Fruit fly (Drosophila melanogaster) Kc167 (cell line): ENCODE results near the gene CG5096.

Source experiments
- Sin3A ChIP-seq: fragments of >200 bp; optimal IDR thresholded peaks from 2 replicates; lab custom pipeline; 2018; ENCODE audit warnings: missing external identifiers
- h ChIP-seq: fragments of >200 bp; optimal IDR thresholded peaks from 3 replicates; lab custom pipeline; 2018; ENCODE audit warnings: missing external identifiers
- insv ChIP-seq: fragments of >200 bp; optimal IDR thresholded peaks from 3 replicates; lab custom pipeline; 2018; ENCODE audit warnings: missing external identifiers

DNA sequence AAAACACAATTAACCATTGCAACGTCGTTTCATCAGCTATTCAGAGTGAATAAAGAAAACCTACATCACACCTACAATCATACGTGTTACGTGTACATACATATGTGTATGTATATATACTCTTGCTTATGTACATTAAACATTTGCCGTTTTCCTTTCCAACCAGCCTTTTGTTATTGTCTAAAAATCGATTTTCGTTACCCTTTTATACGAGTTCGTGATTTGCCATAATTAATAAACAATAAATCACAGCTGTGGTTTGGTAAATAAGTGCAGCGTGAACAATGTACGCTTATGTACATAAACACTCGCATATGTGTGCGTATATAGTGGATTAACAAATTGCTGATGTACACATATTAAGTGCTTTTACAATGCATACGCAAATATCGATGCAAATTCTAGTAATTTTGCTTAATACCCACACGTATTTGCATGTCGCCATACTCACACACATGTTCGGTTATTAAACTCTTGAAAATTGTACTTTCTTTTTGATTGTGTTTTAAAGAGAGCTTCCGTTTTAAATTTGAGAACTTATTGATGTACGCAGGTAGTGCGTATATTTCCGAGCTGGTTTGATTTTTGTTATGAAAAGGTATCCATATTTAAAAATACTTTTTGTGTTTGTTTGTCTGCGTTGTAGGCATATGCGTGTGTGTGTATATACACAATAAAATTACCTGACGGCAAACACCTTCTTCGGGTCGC is 15.0 kb downstream of the CG5096 start:
- TF ChIP-seq Sin3A (lab: Kevin White, UChicago) (no peak), h (lab: Kevin White, UChicago) (no peak), insv (lab: Kevin White, UChicago) (no peak)
